Worm (Caenorhabditis elegans) whole organism, L1 larva: Measurements from ENCODE around the gene dhs-17.

Experiments
- Y116A8C.19 ChIP-seq: sonication (generic microtip); optimal IDR thresholded peaks from 2 replicates; lab custom pipeline; 2016; ENCODE audit warnings: missing compliant biosample characterization, missing genetic modification characterization, borderline replicate concordance
- aly-2 ChIP-seq: fragments of 150-350 bp; optimal IDR thresholded peaks from 2 replicates; lab custom pipeline; 2014; ENCODE audit warnings: missing biosample characterization, missing genetic modification characterization
- elt-2 ChIP-seq: sonication (generic microtip); optimal IDR thresholded peaks from 2 replicates; lab custom pipeline; 2016; ENCODE audit warnings: missing genetic modification characterization, mild to moderate bottlenecking, inconsistent platforms, missing compliant biosample characterization, missing genetic modification reagents
- elt-3 ChIP-seq, 6 experiments: fragments of 150-350 bp in 1 of 6; sonication (generic microtip); optimal IDR thresholded peaks; 2 replicates each; lab custom pipeline; 2017 to 2018; ENCODE audit warnings: missing biosample characterization in 6 of 6, missing genetic modification characterization in 6 of 6, inconsistent platforms in 1 of 6
- fkh-10 ChIP-seq: sonication (generic microtip); optimal IDR thresholded peaks from 2 replicates; lab custom pipeline; 2017; ENCODE audit warnings: missing biosample characterization, missing genetic modification reagents, missing genetic modification characterization
- lin-13 ChIP-seq: fragments of 150-350 bp; optimal IDR thresholded peaks from 2 replicates; lab custom pipeline; 2014; ENCODE audit warnings: missing biosample characterization, missing genetic modification reagents, missing genetic modification characterization
- mep-1 ChIP-seq: fragments of 150-350 bp; optimal IDR thresholded peaks from 2 replicates; lab custom pipeline; 2014; ENCODE audit warnings: missing biosample characterization, missing genetic modification characterization
- nhr-237 ChIP-seq: fragments of 150-350 bp; optimal IDR thresholded peaks from 2 replicates; lab custom pipeline; 2014; ENCODE audit warnings: missing biosample characterization, missing genetic modification characterization
- nhr-76 ChIP-seq: sonication (generic microtip); optimal IDR thresholded peaks from 2 replicates; lab custom pipeline; 2017; ENCODE audit warnings: missing biosample characterization, missing genetic modification characterization
- vab-15 ChIP-seq: sonication (generic microtip); optimal IDR thresholded peaks from 2 replicates; lab custom pipeline; 2017; ENCODE audit warnings: missing genotype, mild to moderate bottlenecking, missing genetic modification characterization, missing compliant biosample characterization

ce11 chrV:6051159-6051558 lies 16.5 kb upstream of the dhs-17 start, which contains the start of gene jamp-1:
- TF ChIP-seq elt-2 (tag; lab: Kevin White, UChicago) (no peak), lin-13 (GFP tag; lab: Kevin White, UChicago) (no peak), fkh-10 (GFP tag; lab: Kevin White, UChicago) (no peak), nhr-237 (tag; lab: Kevin White, UChicago) (no peak), vab-15 (no peak), aly-2 (tag; lab: Kevin White, UChicago) (no peak), Y116A8C.19 (no peak), elt-3 (tag; optimal IDR thresholded peaks at IDR 0.05; lab: Kevin White, UChicago) (no peak), nhr-76 (no peak), mep-1 (no peak)
